Worm (Caenorhabditis elegans) whole organism, midembryonic: Measurements from ENCODE around the gene M28.9.

Source experiments
- T22C8.4 ChIP-seq: fragments of 200-800 bp; sonication (Bioruptor generic); IDR thresholded peaks from 2 replicates; pipeline ENCODE4 v1.3.6; 2022; ENCODE audit warnings: missing genetic modification characterization, missing compliant biosample characterization
- flt-1 ChIP-seq: fragments of 200-800 bp; sonication (Bioruptor generic); IDR thresholded peaks from 2 replicates; pipeline ENCODE4 v1.3.6; 2022; ENCODE audit warnings: missing genetic modification characterization, missing compliant biosample characterization
- ref-1 ChIP-seq: fragments of 200-800 bp; sonication (Bioruptor generic); conservative IDR thresholded peaks from 2 replicates; pipeline ENCODE4 v1.3.6; 2022; ENCODE audit warnings: missing genetic modification reagents, missing genetic modification characterization, missing compliant biosample characterization
- tab-1 ChIP-seq: fragments of 200-800 bp; sonication (Bioruptor generic); IDR thresholded peaks from 2 replicates; pipeline ENCODE4 v1.3.6; 2022; ENCODE audit warnings: missing genetic modification characterization, missing compliant biosample characterization
- ztf-23 ChIP-seq: fragments of 200-800 bp; sonication (Bioruptor generic); IDR thresholded peaks from 2 replicates; pipeline ENCODE4 v1.3.6; 2022; ENCODE audit warnings: missing genetic modification reagents, missing genetic modification characterization, missing compliant biosample characterization

DNA sequence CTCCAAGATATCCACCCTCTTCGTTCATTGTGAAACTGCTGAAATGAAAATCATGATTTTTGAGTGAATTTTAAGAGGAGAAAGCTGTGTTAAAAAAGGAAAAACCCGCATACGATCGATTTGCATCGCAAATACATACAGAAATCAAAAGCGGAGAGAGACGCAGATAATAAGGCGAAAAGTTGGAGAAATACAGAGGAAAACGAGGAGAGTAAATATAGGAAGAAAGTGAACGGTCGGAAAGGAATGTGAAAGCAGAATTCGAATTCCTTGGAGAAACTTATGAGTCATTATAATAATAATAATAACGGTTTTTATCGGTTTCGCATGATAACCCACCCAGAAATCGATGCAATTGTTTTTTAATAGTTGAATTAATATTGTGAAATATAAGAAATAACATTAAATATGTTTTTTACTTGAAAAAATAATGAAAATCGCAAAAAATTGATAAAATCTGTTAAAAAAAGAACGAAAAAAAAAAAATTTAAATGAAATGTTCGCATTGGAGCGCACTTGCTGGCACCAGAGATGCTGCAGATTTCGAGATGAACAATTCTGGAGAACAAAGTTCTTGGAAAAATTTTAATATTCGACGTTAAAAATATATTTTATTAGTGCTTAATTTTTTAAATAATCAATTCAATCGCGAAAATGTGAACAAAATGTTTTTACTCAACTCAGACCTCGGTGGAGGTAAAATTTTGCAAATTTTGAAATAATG lies 31.8 kb upstream of the M28.9 start, which contains the start of gene ccm-3:
- TF ChIP-seq flt-1 (GFP tag; lab: Robert Waterston, UW), result no peak
- no peak for TF ChIP-seq tab-1 (GFP tag; lab: Robert Waterston, UW)
- TF ChIP-seq ref-1 (GFP tag; lab: Robert Waterston, UW), result no peak
- TF ChIP-seq ztf-23 (GFP tag; lab: Robert Waterston, UW), result no peak
- TF ChIP-seq T22C8.4 (GFP tag; lab: Robert Waterston, UW), result no peak
